Fruit fly (Drosophila melanogaster) whole organism, pupa: ENCODE results near the gene Zmynd10.

Source experiments
- CG10348 ChIP-seq: fragments of 200-800 bp; sonication (Bioruptor generic); IDR thresholded peaks from 2 replicates; pipeline ENCODE4 v1.3.6; 2022; ENCODE audit warnings: missing biosample characterization, missing genetic modification characterization
- CG12605 ChIP-seq: fragments of 200-800 bp; sonication (Bioruptor generic); IDR thresholded peaks from 2 replicates; pipeline ENCODE4 v1.3.6; 2022; ENCODE audit warnings: missing biosample characterization, missing genetic modification characterization
- CG13204 ChIP-seq: fragments of 200-800 bp; sonication (Bioruptor generic); optimal IDR thresholded peaks from 2 replicates; lab custom pipeline; 2018; ENCODE audit warnings: missing biosample characterization, mild to moderate bottlenecking, missing genetic modification characterization, moderate library complexity
- CG14655 ChIP-seq: fragments of 200-800 bp; sonication (Bioruptor generic); optimal IDR thresholded peaks from 3 replicates; lab custom pipeline; 2017; ENCODE audit warnings: mild to moderate bottlenecking, missing biosample characterization, missing genetic modification reagents, missing genetic modification characterization
- CG15710 ChIP-seq: fragments of 200-800 bp; sonication (Bioruptor generic); optimal IDR thresholded peaks from 2 replicates; lab custom pipeline; 2018; ENCODE audit warnings: missing biosample characterization, mild to moderate bottlenecking, missing genetic modification characterization, moderate library complexity
- CG17806 ChIP-seq: fragments of 200-800 bp; sonication (Bioruptor generic); optimal IDR thresholded peaks from 2 replicates; lab custom pipeline; 2018; ENCODE audit warnings: missing biosample characterization, mild to moderate bottlenecking, missing genetic modification characterization, moderate library complexity
- CG32121 ChIP-seq: fragments of 200-800 bp; sonication (Bioruptor generic); IDR thresholded peaks from 2 replicates; pipeline ENCODE4 v1.3.6; 2022; ENCODE audit warnings: missing biosample characterization, missing genetic modification characterization
- CG34367 ChIP-seq: fragments of 200-800 bp; sonication (Bioruptor generic); optimal IDR thresholded peaks from 2 replicates; lab custom pipeline; 2018; ENCODE audit warnings: missing biosample characterization, mild to moderate bottlenecking, missing genetic modification characterization
- CG4496 ChIP-seq: fragments of 200-800 bp; sonication (Bioruptor generic); IDR thresholded peaks from 3 replicates; pipeline ENCODE4 v1.3.6; 2022; ENCODE audit warnings: missing biosample characterization, missing genetic modification characterization
- CG8159 ChIP-seq: fragments of 200-800 bp; sonication (Bioruptor generic); optimal IDR thresholded peaks from 3 replicates; lab custom pipeline; 2018; ENCODE audit warnings: missing biosample characterization, mild to moderate bottlenecking, missing genetic modification characterization, moderate library complexity
- CG8301 ChIP-seq: fragments of 200-800 bp; sonication (Bioruptor generic); optimal IDR thresholded peaks from 2 replicates; lab custom pipeline; 2018; ENCODE audit warnings: missing biosample characterization, mild to moderate bottlenecking, missing genetic modification characterization
- CG9948 ChIP-seq: fragments of 200-800 bp; sonication (Bioruptor generic); optimal IDR thresholded peaks from 2 replicates; lab custom pipeline; 2018; ENCODE audit warnings: missing biosample characterization, mild to moderate bottlenecking, missing genetic modification characterization, moderate library complexity
- D1 ChIP-seq: fragments of 200-800 bp; sonication (Bioruptor generic); optimal IDR thresholded peaks from 2 replicates; lab custom pipeline; 2018; ENCODE audit warnings: missing biosample characterization, mild to moderate bottlenecking, missing genetic modification characterization, moderate library complexity
- EcR ChIP-seq: fragments of 200-800 bp; sonication (Bioruptor generic); optimal IDR thresholded peaks from 3 replicates; lab custom pipeline; 2019; ENCODE audit warnings: missing biosample characterization, missing genetic modification characterization, mild to moderate bottlenecking, moderate library complexity, missing genetic modification reagents
- Ets98B ChIP-seq: fragments of 200-800 bp; sonication (Bioruptor generic); IDR thresholded peaks from 2 replicates; pipeline ENCODE4 v1.3.6; 2022; ENCODE audit warnings: missing biosample characterization, missing genetic modification characterization
- Pif1A ChIP-seq: fragments of 200-800 bp; sonication (Bioruptor generic); optimal IDR thresholded peaks from 3 replicates; lab custom pipeline; 2016; ENCODE audit warnings: missing biosample characterization, missing genetic modification characterization
- Pif1B ChIP-seq: fragments of 200-800 bp; sonication (Bioruptor generic); optimal IDR thresholded peaks from 3 replicates; lab custom pipeline; 2016; ENCODE audit warnings: missing biosample characterization, missing genetic modification characterization
- Snoo ChIP-seq: fragments of 200-800 bp; sonication (Bioruptor generic); optimal IDR thresholded peaks from 3 replicates; lab custom pipeline; 2017; ENCODE audit warnings: missing biosample characterization, mild to moderate bottlenecking, missing genetic modification characterization, inconsistent platforms
- fd96Ca ChIP-seq: fragments of 200-800 bp; sonication (Bioruptor generic); IDR thresholded peaks from 3 replicates; pipeline ENCODE4 v1.3.6; 2022; ENCODE audit warnings: missing biosample characterization, missing genetic modification characterization
- gl ChIP-seq: fragments of 200-800 bp; sonication (Bioruptor generic); optimal IDR thresholded peaks from 2 replicates; lab custom pipeline; 2018; ENCODE audit warnings: missing biosample characterization, mild to moderate bottlenecking, missing genetic modification characterization
- rn ChIP-seq: fragments of 200-800 bp; sonication (Bioruptor generic); IDR thresholded peaks from 2 replicates; pipeline ENCODE4 v1.3.6; 2022; ENCODE audit warnings: missing biosample characterization, missing genetic modification characterization

Zmynd10 gene

dm6 chr3L:13026337-13026736 lies at the start of gene Zmynd10:
Zmynd10 (minus strand) TSS chr3L:13026437.
- no peak for TF ChIP-seq CG17806
- no peak for TF ChIP-seq CG12605 (GFP tag; lab: Robert Waterston, UW)
- TF ChIP-seq CG13204 (GFP tag; lab: Kevin White, UChicago), result no peak
- TF ChIP-seq CG10348 (GFP tag; lab: Robert Waterston, UW), result no peak
- TF ChIP-seq D1 (tag; lab: Kevin White, UChicago), result no peak
- TF ChIP-seq Pif1A, result no peak
- TF ChIP-seq Pif1B (GFP tag; lab: Kevin White, UChicago), result no peak
- no peak for TF ChIP-seq Ets98B
- no peak for TF ChIP-seq CG8301 (tag; lab: Kevin White, UChicago)
- TF ChIP-seq CG8159 (tag; lab: Kevin White, UChicago), result no peak

dm6 chr3L:13074084-13074624 lies 47.9 kb upstream of the Zmynd10 start:
- no peak for TF ChIP-seq CG14655 (GFP tag; lab: Kevin White, UChicago)
- TF ChIP-seq Pif1A, result no peak

DNA sequence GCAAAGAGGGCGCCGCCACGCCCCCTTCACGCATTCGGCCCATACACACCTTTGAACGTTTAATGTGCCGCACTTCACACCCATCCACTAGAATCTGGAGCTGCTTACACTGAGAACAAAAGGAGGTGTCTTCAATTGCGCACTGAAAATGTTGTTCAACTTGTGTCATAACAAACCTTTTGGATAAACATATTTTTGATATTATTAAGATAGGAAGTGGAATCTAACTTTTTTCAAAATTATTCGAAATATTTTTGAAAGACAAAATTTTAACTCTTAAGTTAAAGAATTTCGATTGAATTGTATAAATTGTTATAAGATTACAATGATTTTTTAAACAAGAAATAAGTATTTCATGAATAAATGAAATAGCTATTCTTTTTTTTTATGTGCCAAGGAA lies 42.1 kb upstream of the Zmynd10 start:
- TF ChIP-seq Snoo (tag; lab: Kevin White, UChicago) (no peak), CG8159 (tag; lab: Kevin White, UChicago) (no peak), CG32121 (GFP tag; lab: Robert Waterston, UW) (no peak), rn (GFP tag; lab: Robert Waterston, UW) (no peak), Pif1A (peak; percentile 6), CG14655 (GFP tag; lab: Kevin White, UChicago) (peak; percentile 46), CG8301 (tag; lab: Kevin White, UChicago) (peak; percentile 15), CG17806 (peak; percentile 15), CG9948 (peak; percentile 35)

DNA sequence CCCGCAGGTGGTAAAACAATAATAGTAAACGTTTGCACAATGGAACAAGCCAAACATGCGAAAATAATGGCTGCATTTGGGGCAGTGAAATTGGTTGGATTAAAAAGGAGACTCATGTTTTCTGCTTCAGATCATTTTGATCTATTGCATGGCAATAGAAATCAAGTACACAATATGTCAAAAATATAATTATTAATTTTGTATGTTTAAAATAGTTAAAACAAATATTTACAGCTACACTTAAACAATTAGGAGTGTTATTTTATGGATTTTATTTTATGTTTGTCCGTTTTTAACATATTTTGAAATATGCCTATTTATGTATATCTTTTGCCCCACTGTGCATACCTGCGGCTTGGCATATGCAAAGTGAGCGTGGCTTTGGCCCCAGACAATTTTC lies 40.0 kb upstream of the Zmynd10 start:
- TF ChIP-seq CG13204 (GFP tag; lab: Kevin White, UChicago) (no peak), CG12605 (GFP tag; lab: Robert Waterston, UW) (no peak), CG9948 (peak; percentile 50), EcR (no peak), D1 (tag; lab: Kevin White, UChicago) (no peak), CG8301 (tag; lab: Kevin White, UChicago) (peak; percentile 40), CG8159 (tag; lab: Kevin White, UChicago) (peak; percentile 52), CG4496 (no peak), Pif1B (GFP tag; lab: Kevin White, UChicago) (no peak), CG14655 (GFP tag; lab: Kevin White, UChicago) (peak; percentile 31), Snoo (tag; lab: Kevin White, UChicago) (no peak), gl (tag; lab: Kevin White, UChicago) (no peak), fd96Ca (GFP tag; lab: Robert Waterston, UW) (no peak), CG10348 (GFP tag; lab: Robert Waterston, UW) (no peak), Ets98B (no peak), CG34367 (tag; lab: Kevin White, UChicago) (peak; percentile 27), Pif1A (peak; percentile 28), CG17806 (peak; percentile 44), CG15710 (tag; lab: Kevin White, UChicago) (peak; percentile 31), rn (GFP tag; lab: Robert Waterston, UW) (no peak), CG32121 (GFP tag; lab: Robert Waterston, UW) (no peak)

DNA sequence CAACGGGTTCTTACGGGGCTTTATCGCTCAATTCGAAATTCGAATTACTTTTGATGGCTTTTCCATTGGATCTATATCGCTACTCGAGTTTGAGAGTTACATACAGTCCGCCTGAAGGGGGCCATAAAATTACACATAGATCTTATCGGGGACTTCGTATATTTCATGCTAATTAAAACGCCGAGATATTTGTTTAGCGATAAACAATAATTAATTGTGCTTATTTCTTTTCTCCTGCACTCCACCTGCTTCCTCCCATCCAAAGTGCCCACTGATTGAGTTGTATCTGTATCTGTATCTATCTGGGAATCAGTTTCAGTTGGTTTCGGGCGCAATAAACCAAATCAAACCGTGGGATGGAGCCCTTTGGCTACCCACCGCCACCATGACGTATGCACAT lies 39.4 kb upstream of the Zmynd10 start:
- TF ChIP-seq fd96Ca (GFP tag; lab: Robert Waterston, UW) (no peak), CG17806 (no peak), CG4496 (no peak), CG34367 (tag; lab: Kevin White, UChicago) (no peak), CG8159 (tag; lab: Kevin White, UChicago) (no peak), rn (GFP tag; lab: Robert Waterston, UW) (no peak), CG15710 (tag; lab: Kevin White, UChicago) (no peak), CG12605 (GFP tag; lab: Robert Waterston, UW) (no peak), CG32121 (GFP tag; lab: Robert Waterston, UW) (no peak), CG8301 (tag; lab: Kevin White, UChicago) (no peak), Pif1A (no peak), CG14655 (GFP tag; lab: Kevin White, UChicago) (no peak), Ets98B (no peak), gl (tag; lab: Kevin White, UChicago) (no peak), EcR (no peak)

DNA sequence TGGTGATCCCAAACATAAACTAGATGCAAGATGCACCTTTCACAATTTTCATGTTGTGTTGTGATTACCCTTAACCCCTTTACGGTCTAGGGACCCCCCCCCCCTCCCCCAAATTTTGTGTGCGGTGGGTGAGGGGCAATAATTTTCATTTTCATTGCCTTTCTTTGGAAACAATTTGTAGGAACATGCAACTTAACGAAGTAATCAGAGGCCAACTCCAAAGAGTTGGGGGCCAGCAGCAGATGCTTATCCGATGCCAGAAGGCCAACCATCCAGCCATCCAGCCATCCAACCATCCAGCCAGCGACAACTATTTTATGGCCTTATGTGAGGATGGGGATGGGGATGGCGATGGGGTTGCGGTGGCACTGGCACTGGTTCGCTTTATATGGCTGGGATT lies 38.7 kb upstream of the Zmynd10 start:
- TF ChIP-seq Pif1A, result no peak
- no peak for TF ChIP-seq rn (GFP tag; lab: Robert Waterston, UW)
- TF ChIP-seq CG34367 (tag; lab: Kevin White, UChicago), result no peak
- TF ChIP-seq CG17806, result no peak
- no peak for TF ChIP-seq CG10348 (GFP tag; lab: Robert Waterston, UW)
- no peak for TF ChIP-seq gl (tag; lab: Kevin White, UChicago)
- TF ChIP-seq CG9948, result no peak
- TF ChIP-seq, all 21 proteins: peak for 0

DNA sequence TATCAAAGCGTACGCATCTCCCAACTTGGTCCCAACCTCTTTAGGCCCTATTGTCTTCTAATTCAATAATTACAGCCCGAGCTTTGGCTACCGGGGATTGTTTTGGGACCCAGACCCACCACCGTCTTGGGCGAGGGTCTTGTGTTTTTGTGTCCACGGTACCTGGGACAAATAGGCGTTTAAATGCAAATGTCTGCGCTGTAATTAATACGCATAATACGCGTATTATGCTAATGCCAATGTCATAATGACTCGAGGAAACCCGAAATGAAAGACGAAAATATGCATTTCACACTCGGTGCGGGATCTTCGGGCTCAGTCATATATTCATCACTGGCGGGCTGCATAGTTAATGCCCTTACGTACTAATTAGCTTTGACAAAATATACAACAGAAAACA lies 38.1 kb upstream of the Zmynd10 start:
- TF ChIP-seq Pif1A, result no peak
- TF ChIP-seq CG4496, result no peak
- TF ChIP-seq gl (tag; lab: Kevin White, UChicago), result no peak
- TF ChIP-seq CG8159 (tag; lab: Kevin White, UChicago), result no peak
- TF ChIP-seq CG34367 (tag; lab: Kevin White, UChicago), result no peak
- TF ChIP-seq CG13204 (GFP tag; lab: Kevin White, UChicago), result no peak
